Worm (Caenorhabditis elegans): Measurements from ENCODE around the gene C35A5.6.

- TF ChIP-seq nhr-6 (tag; optimal IDR thresholded peaks at IDR 0.05) (no peak), lin-39 (tag; optimal IDR thresholded peaks at IDR 0.05) (no peak), madf-5 (GFP tag; IDR thresholded peaks at IDR 0.05) (no peak), F49E8.2 (tag; optimal IDR thresholded peaks at IDR 0.05; ENCODE audit: borderline replicate concordance) (no peak)
These were observed 34.9 kb upstream of the C35A5.6 start for ce11 chrV:10474040-10474439.
